Fruit fly (Drosophila melanogaster): ENCODE results near the gene RpS19b.
A peak's percentile ranks its signal among the peaks of the same experiment; 100 is the strongest.

The RpS19b gene

DNA sequence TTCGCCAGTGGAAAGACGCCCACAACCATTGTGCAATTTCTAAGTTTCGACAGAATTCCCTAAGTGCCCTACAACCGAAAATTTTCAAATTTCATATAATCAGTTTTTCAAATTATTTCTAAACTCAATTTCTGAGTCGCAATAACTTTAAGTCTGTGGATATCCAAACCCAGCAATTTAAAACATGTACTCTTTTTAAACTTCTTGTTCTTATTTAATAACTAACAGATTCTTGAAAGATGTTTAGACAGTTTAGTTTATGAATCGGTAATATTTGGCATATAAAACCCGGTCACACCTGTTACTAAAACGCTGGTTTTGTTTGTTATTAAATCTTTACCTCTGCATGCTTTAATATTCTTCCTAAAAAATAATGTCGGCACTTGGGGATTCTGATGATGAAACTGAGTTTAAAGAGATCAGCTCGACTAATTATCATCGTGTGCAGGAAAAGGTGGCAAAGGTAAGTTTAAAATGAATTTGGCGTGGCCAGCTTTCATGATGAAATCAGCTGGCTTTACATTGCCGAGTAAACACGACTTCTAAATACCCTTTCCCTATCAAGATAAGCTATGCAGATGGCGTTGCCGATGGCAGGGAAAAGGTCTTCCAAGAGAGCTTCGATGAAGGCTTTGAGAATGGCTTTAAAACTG lies 4.3 kb downstream of the RpS19b start, which contains the start of the genes CG43998, CG43999 and CG31142:
Gene CG43998 (minus strand): TSS at position 51 of the 653 bp plus-strand sequence.
Gene CG43999 (minus strand): TSS at position 51 of the 653 bp plus-strand sequence.
Gene CG31142 (plus strand): TSS at position 294 of the 653 bp plus-strand sequence.
- no peak for TF ChIP-seq EcR (GFP tag; optimal IDR thresholded peaks at IDR 0.05)
- no peak for TF ChIP-seq pan (optimal IDR thresholded peaks at IDR 0.05)
- no peak for TF ChIP-seq psq (optimal IDR thresholded peaks at IDR 0.05)
- no peak for TF ChIP-seq Dll (optimal IDR thresholded peaks at IDR 0.05)
- no peak for TF ChIP-seq CG8478 (optimal IDR thresholded peaks at IDR 0.05)
- TF ChIP-seq usp (GFP tag; optimal IDR thresholded peaks at IDR 0.05), result no peak

DNA sequence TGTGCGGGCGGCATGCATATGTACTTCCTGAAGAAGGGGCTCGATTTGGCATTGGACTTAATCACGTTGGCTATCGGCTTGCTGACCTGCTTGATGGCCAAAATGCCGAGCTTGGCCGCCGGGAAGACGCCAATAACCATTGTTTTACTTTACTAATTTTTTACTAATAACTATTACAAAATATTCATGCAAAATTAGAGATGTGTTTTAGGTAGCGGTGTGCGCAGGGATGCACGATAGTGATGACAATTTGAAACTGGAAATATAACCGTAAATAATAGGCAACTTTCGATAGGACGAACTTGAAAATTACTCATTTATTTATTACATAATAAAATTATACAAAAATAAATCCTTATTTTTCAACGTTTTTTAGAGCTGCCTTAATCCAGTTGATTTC lies 5.9 kb downstream of the RpS19b start, which contains the start of gene CG13601:
Gene CG13601 (minus strand): TSS at position 206 of the 400 bp plus-strand sequence.
- TF ChIP-seq CG8478 (optimal IDR thresholded peaks at IDR 0.05) (no peak), pan (optimal IDR thresholded peaks at IDR 0.05) (no peak), Dll (optimal IDR thresholded peaks at IDR 0.05) (no peak), psq (optimal IDR thresholded peaks at IDR 0.05) (no peak), EcR (GFP tag; optimal IDR thresholded peaks at IDR 0.05) (no peak), usp (GFP tag; optimal IDR thresholded peaks at IDR 0.05) (no peak)

DNA sequence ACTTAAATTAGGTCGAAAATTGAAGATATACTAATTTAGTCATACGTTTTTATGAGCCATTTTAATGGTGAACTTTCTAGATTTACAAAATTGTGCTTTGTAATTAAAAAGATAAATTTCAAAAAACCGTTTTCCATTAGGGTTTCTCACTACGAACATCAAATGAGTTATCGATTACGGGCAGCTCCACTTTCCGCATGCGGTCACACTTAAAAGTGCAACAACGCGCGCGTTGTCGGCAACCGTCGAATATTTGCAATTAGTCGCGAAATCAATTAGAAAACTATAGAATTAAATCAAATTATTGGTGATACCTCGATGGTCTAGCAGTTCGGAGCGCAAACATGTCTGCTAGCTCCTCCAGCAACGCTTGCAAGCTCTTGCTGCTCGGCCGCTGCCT lies 9.1 kb downstream of the RpS19b start, which contains the start of gene Ndc1:
Gene Ndc1 (plus strand): TSS at position 200 of the 400 bp plus-strand sequence.
- TF ChIP-seq CG8478 (optimal IDR thresholded peaks at IDR 0.05) (no peak), psq (optimal IDR thresholded peaks at IDR 0.05) (no peak), Dll (optimal IDR thresholded peaks at IDR 0.05) (no peak)

DNA sequence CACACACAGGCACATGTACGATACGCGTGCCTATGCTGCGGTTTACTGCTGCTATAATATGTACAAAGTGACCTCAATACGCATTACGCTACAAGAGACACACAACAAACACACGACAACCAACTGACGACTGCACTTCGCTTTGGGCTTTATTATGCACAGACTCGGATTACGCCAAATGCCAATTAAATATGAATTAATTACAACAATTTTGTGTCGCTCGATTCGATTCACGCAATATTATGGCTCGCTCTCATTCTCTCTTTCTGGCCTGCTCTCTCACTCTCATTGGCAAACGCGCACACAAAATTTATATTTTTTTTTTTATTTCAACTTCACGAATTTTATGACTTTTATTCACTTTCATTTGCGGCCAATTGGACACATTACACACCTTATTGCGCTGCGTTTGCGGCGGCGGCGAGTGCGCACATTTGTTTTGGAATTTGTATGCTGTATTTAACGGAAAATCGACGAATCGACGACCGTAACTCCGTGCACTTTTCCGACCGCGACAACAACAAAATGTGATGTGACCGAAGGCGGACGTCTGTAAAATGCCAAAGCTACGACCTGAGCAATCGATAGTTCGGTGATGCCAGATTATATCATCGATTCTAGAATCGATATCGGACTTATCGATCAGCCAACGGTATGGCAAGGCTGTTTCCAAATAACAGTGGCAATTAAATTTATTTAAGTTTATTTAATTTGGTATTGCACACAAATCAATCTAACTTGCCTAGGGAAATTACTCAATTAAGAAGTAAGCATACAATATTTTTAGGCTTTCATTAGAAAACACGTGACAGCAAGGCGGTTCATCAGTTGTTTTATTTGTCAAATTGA lies 10.6 kb downstream of the RpS19b start, which contains the start of the genes sba and CG31141:
Gene sba (minus strand): TSS at position 472 of the 849 bp plus-strand sequence.
Gene CG31141 (plus strand): TSS at position 799 of the 849 bp plus-strand sequence.
- TF ChIP-seq usp (GFP tag; optimal IDR thresholded peaks at IDR 0.05) (no peak), CG8478 (optimal IDR thresholded peaks at IDR 0.05) (no peak), EcR (GFP tag; optimal IDR thresholded peaks at IDR 0.05) (no peak), psq (optimal IDR thresholded peaks at IDR 0.05) (no peak), Dll (optimal IDR thresholded peaks at IDR 0.05) (no peak), pan (optimal IDR thresholded peaks at IDR 0.05) (no peak)

DNA sequence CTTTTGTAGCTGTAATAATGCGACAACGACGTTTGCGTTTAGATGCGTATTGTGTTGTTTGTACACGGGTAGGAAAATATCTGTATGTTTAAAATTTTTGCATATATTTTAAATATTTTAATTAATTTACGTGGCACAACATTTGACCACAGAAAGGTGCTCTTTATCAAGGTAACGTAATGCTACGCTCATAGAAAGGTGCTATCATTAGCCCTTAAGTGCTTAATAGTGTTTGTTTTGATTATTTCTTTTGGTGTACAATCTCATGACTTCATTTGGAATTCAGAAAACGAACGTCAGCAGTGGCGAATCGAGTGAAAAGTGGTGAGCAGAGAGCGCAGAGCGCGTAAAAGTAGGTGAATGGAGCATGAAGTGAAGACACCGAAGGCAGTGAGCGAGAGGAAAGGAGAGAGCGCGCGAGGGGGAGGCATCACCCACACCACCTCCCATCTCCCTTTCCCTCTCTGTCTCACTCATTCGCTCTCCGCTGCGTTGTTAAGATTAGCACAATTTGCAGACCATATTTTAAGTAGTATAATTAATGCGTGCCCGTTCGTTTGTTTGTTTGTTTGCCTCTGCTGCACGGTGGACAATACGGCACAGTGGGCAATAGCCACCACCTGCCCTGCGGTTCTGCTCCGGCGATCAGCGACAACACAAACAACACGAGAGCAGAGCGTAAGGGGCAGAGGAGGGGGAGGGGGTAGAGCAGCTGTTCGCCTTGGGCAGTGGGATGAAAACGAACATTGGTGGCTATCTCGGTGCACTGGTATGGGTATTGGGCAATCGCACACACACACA lies 11.4 kb downstream of the RpS19b start:
- TF ChIP-seq CG8478 (optimal IDR thresholded peaks at IDR 0.05), result no peak
- TF ChIP-seq Dll (optimal IDR thresholded peaks at IDR 0.05), result no peak
- TF ChIP-seq psq (optimal IDR thresholded peaks at IDR 0.05), result no peak
- TF ChIP-seq EcR (GFP tag; optimal IDR thresholded peaks at IDR 0.05), result no peak
- no peak for TF ChIP-seq usp (GFP tag; optimal IDR thresholded peaks at IDR 0.05)
- no peak for TF ChIP-seq pan (optimal IDR thresholded peaks at IDR 0.05)

DNA sequence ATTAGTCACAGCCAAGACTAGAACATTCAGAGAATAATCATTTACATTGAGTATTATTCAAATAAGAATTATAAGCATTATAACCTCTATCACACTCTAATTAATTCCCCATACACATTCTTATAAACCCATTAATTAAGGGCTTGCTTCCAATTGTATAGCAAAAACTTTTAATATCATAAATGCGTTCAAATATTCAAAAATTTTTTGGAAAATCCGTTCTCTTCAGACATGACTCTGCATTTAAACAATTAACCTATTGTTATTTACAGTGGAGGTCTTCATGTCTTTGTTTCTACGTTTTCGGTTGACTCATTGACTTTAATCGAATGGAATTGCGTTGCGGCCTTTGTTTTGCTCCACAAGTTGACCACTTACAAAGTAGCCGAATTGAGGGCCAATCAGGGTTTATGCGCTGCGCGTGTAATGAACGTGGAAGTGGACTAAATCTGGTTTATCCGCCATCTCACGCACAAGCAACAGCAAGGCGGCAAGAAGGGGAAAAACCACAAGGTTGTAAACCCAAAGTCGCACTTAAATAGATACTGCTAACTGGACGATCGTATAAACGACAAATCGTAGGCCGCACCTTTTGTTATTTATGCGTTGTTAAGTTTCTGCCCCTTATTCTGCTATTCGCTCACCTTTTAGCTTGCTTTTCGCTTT lies 12.3 kb downstream of the RpS19b start:
- TF ChIP-seq psq (optimal IDR thresholded peaks at IDR 0.05) (no peak), EcR (GFP tag; optimal IDR thresholded peaks at IDR 0.05) (no peak), Dll (optimal IDR thresholded peaks at IDR 0.05) (no peak), pan (optimal IDR thresholded peaks at IDR 0.05) (no peak), CG8478 (optimal IDR thresholded peaks at IDR 0.05) (no peak), usp (GFP tag; optimal IDR thresholded peaks at IDR 0.05) (no peak)

DNA sequence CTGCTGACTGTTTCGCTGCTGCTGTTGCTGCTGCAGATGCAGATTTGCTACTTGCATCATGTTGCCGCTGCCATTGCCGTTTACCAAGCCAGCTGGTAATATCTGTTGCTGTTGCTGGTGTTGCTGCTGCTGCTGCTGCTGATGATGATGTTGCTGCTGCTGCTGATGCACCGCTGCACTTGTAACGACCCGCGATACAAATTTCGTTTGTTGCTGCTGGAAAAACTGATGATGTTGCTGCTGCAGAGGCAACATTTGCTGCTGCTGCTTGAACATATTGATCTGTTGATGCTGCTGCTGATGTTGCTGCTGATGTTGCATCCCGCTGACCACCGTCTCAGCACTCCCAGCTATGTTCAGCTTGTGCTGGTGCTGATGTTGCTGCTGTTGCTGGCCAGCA lies 12.9 kb downstream of the RpS19b start:
- TF ChIP-seq EcR (GFP tag; optimal IDR thresholded peaks at IDR 0.05) (no peak), usp (GFP tag; optimal IDR thresholded peaks at IDR 0.05) (no peak), pan (optimal IDR thresholded peaks at IDR 0.05) (no peak), Dll (optimal IDR thresholded peaks at IDR 0.05) (no peak), CG8478 (optimal IDR thresholded peaks at IDR 0.05) (no peak), psq (optimal IDR thresholded peaks at IDR 0.05) (no peak)

DNA sequence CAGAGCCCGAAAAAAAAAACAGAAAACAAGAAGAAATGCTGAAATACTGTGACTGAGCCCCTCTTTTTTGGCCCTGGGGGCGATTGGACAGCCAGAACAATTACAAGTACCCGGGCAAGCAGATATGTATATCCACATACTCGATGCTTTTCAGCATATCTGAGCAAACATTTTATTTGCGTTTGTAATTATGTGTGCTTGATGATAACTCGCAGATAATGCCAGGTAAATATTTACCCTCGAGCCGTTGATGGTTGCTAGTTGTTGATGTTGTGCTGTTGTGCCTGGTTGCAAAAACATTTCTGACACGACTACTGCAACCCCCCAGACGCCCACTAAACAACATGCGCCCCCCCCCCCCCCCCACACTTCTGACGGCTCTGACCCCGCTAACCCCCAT lies 14.0 kb downstream of the RpS19b start:
- no peak for TF ChIP-seq pan (optimal IDR thresholded peaks at IDR 0.05)

DNA sequence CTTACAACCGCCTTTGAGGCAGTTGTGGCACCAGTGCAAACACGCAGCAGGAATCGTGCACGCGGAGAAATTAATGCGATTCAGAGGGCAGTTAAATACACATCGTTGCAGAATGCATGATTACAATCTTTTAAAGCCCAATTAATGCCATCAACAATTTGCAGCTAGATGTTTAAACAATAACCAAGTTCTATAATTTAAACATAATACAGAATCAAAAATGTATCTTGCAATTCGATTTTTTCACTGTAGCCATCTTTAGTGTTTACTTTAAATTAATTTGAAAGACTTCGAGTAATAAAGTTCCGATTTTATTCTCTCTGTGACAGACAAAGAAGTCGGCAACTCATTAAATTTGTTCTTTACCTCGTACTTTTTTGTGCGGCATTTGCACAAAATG lies 17.4 kb downstream of the RpS19b start:
- TF ChIP-seq CG8478 (optimal IDR thresholded peaks at IDR 0.05), result no peak
- no peak for TF ChIP-seq pan (optimal IDR thresholded peaks at IDR 0.05)
- peak; percentile 2 for TF ChIP-seq Dll (optimal IDR thresholded peaks at IDR 0.05)

DNA sequence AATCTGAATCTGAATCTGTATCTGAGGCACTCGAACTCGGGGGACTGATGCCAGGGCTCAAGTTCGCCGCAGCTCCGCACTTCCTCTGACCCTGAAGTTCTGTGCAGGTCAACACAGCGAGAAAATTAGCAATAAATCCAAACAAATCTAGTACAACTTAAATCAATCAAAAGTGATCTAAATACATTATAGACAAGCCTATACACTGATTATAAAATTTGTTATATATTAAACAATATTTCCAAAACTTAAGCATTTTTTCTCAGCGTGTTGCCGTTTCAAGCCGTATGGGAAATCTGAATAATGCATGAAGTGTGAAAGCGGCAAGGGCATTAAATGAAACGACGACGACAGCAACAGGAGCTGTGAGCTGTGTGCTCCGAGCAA lies 18.3 kb downstream of the RpS19b start:
- TF ChIP-seq usp (GFP tag; optimal IDR thresholded peaks at IDR 0.05) (no peak), pan (optimal IDR thresholded peaks at IDR 0.05) (no peak), psq (optimal IDR thresholded peaks at IDR 0.05) (no peak), Dll (optimal IDR thresholded peaks at IDR 0.05) (no peak), CG8478 (optimal IDR thresholded peaks at IDR 0.05) (no peak), EcR (GFP tag; optimal IDR thresholded peaks at IDR 0.05) (no peak)

DNA sequence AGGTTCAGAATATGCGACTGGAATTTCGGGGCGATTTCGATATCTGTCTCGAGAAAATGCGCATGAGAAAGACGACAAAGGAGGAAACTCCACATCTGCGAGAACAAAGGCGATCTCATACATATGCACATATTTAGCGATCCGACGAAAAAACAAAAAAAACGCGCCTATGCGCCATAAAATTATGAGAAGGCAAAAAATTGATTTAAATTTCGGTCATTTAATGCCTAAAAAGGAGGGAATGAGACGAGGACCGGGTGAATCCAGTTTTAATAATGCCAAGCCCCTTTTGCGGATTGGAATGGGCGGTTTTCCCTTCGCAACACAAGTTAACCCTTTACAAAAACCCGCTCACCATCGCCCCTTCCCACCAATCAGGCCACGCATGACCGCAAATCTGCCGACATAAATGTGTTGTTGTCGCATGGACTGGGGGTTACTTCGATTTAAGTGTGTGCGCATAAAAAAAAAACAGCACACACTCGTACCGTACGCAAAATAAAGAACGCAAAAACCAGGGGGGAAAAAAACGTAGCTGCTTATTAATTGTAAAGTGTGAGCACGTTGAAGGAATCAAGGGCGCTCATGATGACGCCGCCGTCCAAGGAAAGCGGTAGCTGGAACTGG lies 18.8 kb downstream of the RpS19b start:
- TF ChIP-seq pan (optimal IDR thresholded peaks at IDR 0.05) (no peak), psq (optimal IDR thresholded peaks at IDR 0.05) (no peak), CG8478 (optimal IDR thresholded peaks at IDR 0.05) (no peak), Dll (optimal IDR thresholded peaks at IDR 0.05) (peak; percentile 68), EcR (GFP tag; optimal IDR thresholded peaks at IDR 0.05) (no peak), usp (GFP tag; optimal IDR thresholded peaks at IDR 0.05) (no peak)

Data from whole organism.